Fruit fly (Drosophila melanogaster) whole organism, embryonic: ENCODE measurements around the gene Glyat.

Experiments
- CG10321 ChIP-seq: fragments of 200-800 bp; sonication (Bioruptor generic); IDR thresholded peaks from 2 replicates; pipeline ENCODE4 v1.3.6; 2022; ENCODE audit warnings: missing biosample characterization, missing genetic modification characterization
- CG12236 ChIP-seq: fragments of 200-800 bp; sonication (Bioruptor generic); optimal IDR thresholded peaks from 2 replicates; lab custom pipeline; 2016; ENCODE audit warnings: missing biosample characterization, missing genetic modification characterization
- CG13287 ChIP-seq: fragments of 200-800 bp; sonication (Bioruptor generic); IDR thresholded peaks from 2 replicates; pipeline ENCODE4 v1.3.6; 2022; ENCODE audit warnings: missing biosample characterization, missing genetic modification characterization; ENCODE audit not compliant: partially characterized antibody
- CG15514 ChIP-seq: fragments of 200-800 bp; sonication (Bioruptor generic); optimal IDR thresholded peaks from 3 replicates; lab custom pipeline; 2017; ENCODE audit warnings: missing biosample characterization, missing genetic modification characterization, mild to moderate bottlenecking, moderate library complexity, missing genetic modification reagents
- CG17359 ChIP-seq: fragments of 200-800 bp; sonication (Bioruptor generic); optimal IDR thresholded peaks from 3 replicates; lab custom pipeline; 2018; ENCODE audit warnings: missing biosample characterization, mild to moderate bottlenecking, missing genetic modification characterization, moderate library complexity
- CG1832 ChIP-seq: fragments of 200-800 bp; sonication (Bioruptor generic); optimal IDR thresholded peaks from 2 replicates; lab custom pipeline; 2017; ENCODE audit warnings: missing biosample characterization, mild to moderate bottlenecking, missing genetic modification characterization, inconsistent platforms
- CG18599 ChIP-seq: fragments of 200-800 bp; sonication (Bioruptor generic); optimal IDR thresholded peaks from 3 replicates; lab custom pipeline; 2017; ENCODE audit warnings: missing biosample characterization, missing genetic modification characterization, mild to moderate bottlenecking, moderate library complexity, missing genetic modification reagents
- CG2199 ChIP-seq: fragments of 200-800 bp; sonication (Bioruptor generic); IDR thresholded peaks from 3 replicates; pipeline ENCODE4 v1.3.6; 2022; ENCODE audit warnings: missing biosample characterization, missing genetic modification characterization
- CG2678 ChIP-seq: fragments of 200-800 bp; sonication (Bioruptor generic); optimal IDR thresholded peaks from 3 replicates; lab custom pipeline; 2019; ENCODE audit warnings: missing biosample characterization, mild to moderate bottlenecking, missing genetic modification characterization, moderate library complexity
- CG2712 ChIP-seq: fragments of 200-800 bp; optimal IDR thresholded peaks from 3 replicates; lab custom pipeline; 2019; ENCODE audit warnings: missing biosample characterization, mild to moderate bottlenecking, missing genetic modification characterization, moderate library complexity
- CG31388 ChIP-seq: fragments of 200-800 bp; sonication (Bioruptor generic); optimal IDR thresholded peaks from 2 replicates; lab custom pipeline; 2016; ENCODE audit warnings: missing biosample characterization, missing genetic modification characterization
- CG31441 ChIP-seq: fragments of 200-800 bp; sonication (Bioruptor generic); IDR thresholded peaks from 2 replicates; pipeline ENCODE4 v1.3.6; 2022; ENCODE audit warnings: missing biosample characterization, missing genetic modification characterization
- CG34224 ChIP-seq: fragments of 200-800 bp; sonication (Bioruptor generic); IDR thresholded peaks from 3 replicates; pipeline ENCODE4 v1.3.6; 2022; ENCODE audit warnings: missing biosample characterization, missing genetic modification characterization; ENCODE audit not compliant: partially characterized antibody
- CG4854 ChIP-seq: fragments of 200-800 bp; sonication (Bioruptor generic); optimal IDR thresholded peaks from 2 replicates; lab custom pipeline; 2016; ENCODE audit warnings: missing biosample characterization, missing genetic modification characterization, inconsistent platforms
- CG6254 ChIP-seq: fragments of 200-800 bp; sonication (Bioruptor generic); optimal IDR thresholded peaks from 3 replicates; lab custom pipeline; 2017; ENCODE audit warnings: mild to moderate bottlenecking, missing biosample characterization, missing genetic modification reagents, missing genetic modification characterization
- CG6765 ChIP-seq: fragments of 200-800 bp; sonication (Bioruptor generic); optimal IDR thresholded peaks from 3 replicates; lab custom pipeline; 2017; ENCODE audit warnings: missing biosample characterization, mild to moderate bottlenecking, missing genetic modification characterization
- CG6813 ChIP-seq: fragments of 200-800 bp; sonication (Bioruptor generic); optimal IDR thresholded peaks from 2 replicates; lab custom pipeline; 2017; ENCODE audit warnings: missing biosample characterization, missing genetic modification characterization, mild to moderate bottlenecking, moderate library complexity, missing genetic modification reagents
- CG8290 ChIP-seq, 3 experiments: fragments of 200-800 bp; sonication (Bioruptor generic); optimal IDR thresholded peaks; 2 replicates each; lab custom pipeline; 2016 to 2019; ENCODE audit warnings: missing biosample characterization in 3 of 3, missing genetic modification characterization in 3 of 3, mild to moderate bottlenecking in 2 of 3, moderate library complexity in 1 of 3
- CG8478 ChIP-seq: fragments of >200 bp; optimal IDR thresholded peaks from 2 replicates; lab custom pipeline; 2018
- D ChIP-seq, 2 experiments: fragments of 200-800 bp in 1 of 2; fragments of >200 bp in 1 of 2; sonication (Bioruptor generic) in 1 of 2; optimal IDR thresholded peaks; 2 replicates in 1 of 2; 3 replicates in 1 of 2; lab custom pipeline; 2017; ENCODE audit warnings: mild to moderate bottlenecking in 1 of 2, missing biosample characterization in 1 of 2, missing genetic modification characterization in 1 of 2, missing genetic modification reagents in 1 of 2
- Dad ChIP-seq: fragments of 200-800 bp; sonication (Bioruptor generic); optimal IDR thresholded peaks from 3 replicates; lab custom pipeline; 2016; ENCODE audit warnings: missing biosample characterization, missing genetic modification characterization
- Hmr ChIP-seq: fragments of 200-800 bp; sonication (Bioruptor generic); optimal IDR thresholded peaks from 3 replicates; lab custom pipeline; 2017; ENCODE audit warnings: mild to moderate bottlenecking, missing biosample characterization, missing genetic modification reagents, missing genetic modification characterization
- Mad ChIP-seq: fragments of 200-800 bp; sonication (Bioruptor generic); optimal IDR thresholded peaks from 2 replicates; lab custom pipeline; 2016; ENCODE audit warnings: missing biosample characterization, missing genetic modification characterization
- Opbp ChIP-seq: fragments of 200-800 bp; sonication (Bioruptor generic); IDR thresholded peaks from 3 replicates; pipeline ENCODE4 v1.3.6; 2022; ENCODE audit warnings: missing biosample characterization, missing genetic modification characterization; ENCODE audit not compliant: partially characterized antibody
- Pdp1 ChIP-seq, 2 experiments: fragments of 200-800 bp; sonication (Bioruptor generic); optimal IDR thresholded peaks; 3 replicates each; lab custom pipeline; 2016; ENCODE audit warnings: missing biosample characterization in 2 of 2, missing genetic modification characterization in 2 of 2, mild to moderate bottlenecking in 1 of 2, moderate library complexity in 1 of 2
- Rfx ChIP-seq: fragments of 200-800 bp; sonication (Bioruptor generic); IDR thresholded peaks from 2 replicates; pipeline ENCODE4 v1.3.6; 2022; ENCODE audit warnings: missing biosample characterization, missing genetic modification characterization
- Scr ChIP-seq: fragments of 200-800 bp; sonication (Bioruptor generic); IDR thresholded peaks from 2 replicates; pipeline ENCODE4 v1.3.6; 2022; ENCODE audit warnings: missing biosample characterization, missing genetic modification characterization; ENCODE audit not compliant: partially characterized antibody
- Trl ChIP-seq, 3 experiments: fragments of >200 bp in 2 of 3; fragments of 200-800 bp in 1 of 3; sonication (Bioruptor generic) in 1 of 3; optimal IDR thresholded peaks; 2 replicates in 1 of 3; 3 replicates in 2 of 3; lab custom pipeline; 2016 to 2017; ENCODE audit warnings: missing biosample characterization in 1 of 3, missing genetic modification characterization in 1 of 3
- ase ChIP-seq: fragments of 200-800 bp; sonication (Bioruptor generic); IDR thresholded peaks from 3 replicates; pipeline ENCODE4 v1.3.6; 2022; ENCODE audit warnings: missing biosample characterization, missing genetic modification characterization
- cad ChIP-seq: fragments of >200 bp; optimal IDR thresholded peaks from 2 replicates; lab custom pipeline; 2017; ENCODE audit warnings: missing biosample characterization, missing genetic modification characterization
- cg ChIP-seq: fragments of 200-800 bp; sonication (Bioruptor generic); optimal IDR thresholded peaks from 3 replicates; lab custom pipeline; 2019; ENCODE audit warnings: missing biosample characterization, mild to moderate bottlenecking, missing genetic modification characterization, moderate library complexity
- chinmo ChIP-seq: fragments of 200-800 bp; sonication (Bioruptor generic); IDR thresholded peaks from 4 replicates; pipeline ENCODE4 v1.3.6; 2022; ENCODE audit warnings: missing biosample characterization, missing genetic modification characterization; ENCODE audit not compliant: partially characterized antibody
- danr ChIP-seq: fragments of 200-800 bp; sonication (Bioruptor generic); IDR thresholded peaks from 2 replicates; pipeline ENCODE4 v1.3.6; 2022; ENCODE audit warnings: missing biosample characterization, missing genetic modification characterization
- eyg ChIP-seq: fragments of 200-800 bp; sonication (Bioruptor generic); optimal IDR thresholded peaks from 3 replicates; lab custom pipeline; 2016; ENCODE audit warnings: missing biosample characterization, missing genetic modification characterization
- gcm ChIP-seq: fragments of 200-800 bp; sonication (Bioruptor generic); optimal IDR thresholded peaks from 2 replicates; lab custom pipeline; 2019; ENCODE audit warnings: missing biosample characterization, mild to moderate bottlenecking, missing genetic modification characterization, moderate library complexity
- grn ChIP-seq: fragments of 200-800 bp; sonication (Bioruptor generic); optimal IDR thresholded peaks from 3 replicates; lab custom pipeline; 2017; ENCODE audit warnings: missing biosample characterization, missing genetic modification characterization
- gsb ChIP-seq: fragments of 200-800 bp; sonication (Bioruptor generic); IDR thresholded peaks from 2 replicates; pipeline ENCODE4 v1.3.6; 2022; ENCODE audit warnings: missing biosample characterization, missing genetic modification characterization
- ken ChIP-seq: fragments of 200-800 bp; sonication (Bioruptor generic); IDR thresholded peaks from 3 replicates; pipeline ENCODE4 v1.3.6; 2022; ENCODE audit warnings: missing biosample characterization, missing genetic modification characterization
- nerfin-1 ChIP-seq: fragments of 200-800 bp; sonication (Bioruptor generic); optimal IDR thresholded peaks from 3 replicates; lab custom pipeline; 2019; ENCODE audit warnings: missing biosample characterization, mild to moderate bottlenecking, missing genetic modification characterization, moderate library complexity
- row ChIP-seq: fragments of 200-800 bp; sonication (Bioruptor generic); IDR thresholded peaks from 3 replicates; pipeline ENCODE4 v1.3.6; 2022; ENCODE audit warnings: missing biosample characterization, missing genetic modification characterization
- sd ChIP-seq: fragments of 200-800 bp; sonication (Bioruptor generic); optimal IDR thresholded peaks from 3 replicates; lab custom pipeline; 2018; ENCODE audit warnings: missing biosample characterization, mild to moderate bottlenecking, missing genetic modification characterization, moderate library complexity
- seq ChIP-seq: fragments of 200-800 bp; sonication (Bioruptor generic); IDR thresholded peaks from 2 replicates; pipeline ENCODE4 v1.3.6; 2022; ENCODE audit warnings: missing biosample characterization, missing genetic modification characterization
- sim ChIP-seq: fragments of 200-800 bp; sonication (Bioruptor generic); IDR thresholded peaks from 2 replicates; pipeline ENCODE4 v1.3.6; 2022; ENCODE audit warnings: missing biosample characterization, missing genetic modification characterization
- sr ChIP-seq: fragments of 200-800 bp; sonication (Bioruptor generic); IDR thresholded peaks from 3 replicates; pipeline ENCODE4 v1.3.6; 2022; ENCODE audit warnings: missing biosample characterization, missing genetic modification characterization
- tna ChIP-seq: fragments of 200-800 bp; sonication (Bioruptor generic); IDR thresholded peaks from 2 replicates; pipeline ENCODE4 v1.3.6; 2022; ENCODE audit warnings: missing biosample characterization, missing genetic modification characterization; ENCODE audit not compliant: partially characterized antibody
- yki ChIP-seq: fragments of >200 bp; optimal IDR thresholded peaks from 3 replicates; lab custom pipeline; 2018
- zfh2 ChIP-seq: fragments of 200-800 bp; sonication (Bioruptor generic); optimal IDR thresholded peaks from 2 replicates; lab custom pipeline; 2016; ENCODE audit warnings: missing biosample characterization, missing genetic modification characterization

The Glyat gene

dm6 chr2L:8031588-8031987 lies 21.1 kb upstream of the Glyat start (continued):
- no peak for TF ChIP-seq CG8290 (GFP tag; optimal IDR thresholded peaks at IDR 0.05; lab: Kevin White, UChicago)
- peak in 1 of 2 experiments; percentile 47 for TF ChIP-seq CG8290 (tag; optimal IDR thresholded peaks at IDR 0.05; lab: Kevin White, UChicago)
- peak; percentile 78 for TF ChIP-seq yki (lab: Kevin White, UChicago)
- TF ChIP-seq chinmo (GFP tag; lab: Robert Waterston, UW): peak; percentile 79; the same call in 2 of the 4 replicates
- peak; percentile 9 for TF ChIP-seq CG6254 (GFP tag; lab: Kevin White, UChicago)
- peak; percentile 7 for TF ChIP-seq CG2712 (tag; lab: Kevin White, UChicago)
- peak; percentile 68 for TF ChIP-seq CG1832 (GFP tag; lab: Kevin White, UChicago)
- peak; percentile 95 to 97 for TF ChIP-seq Trl (optimal IDR thresholded peaks at IDR 0.05; lab: Kevin White, UChicago)
- TF ChIP-seq Trl (GFP tag; optimal IDR thresholded peaks at IDR 0.05; lab: Kevin White, UChicago): peak; percentile 67
- TF ChIP-seq CG2199 (GFP tag; lab: Robert Waterston, UW): 0 out of 3 replicates have a peak, but pooled peaks have one; percentile 41
- TF ChIP-seq CG15514 (GFP tag; lab: Kevin White, UChicago): peak; percentile 12
- no peak for TF ChIP-seq ase (GFP tag; lab: Robert Waterston, UW)
- peak; percentile 33 for TF ChIP-seq CG18599 (GFP tag; lab: Kevin White, UChicago)
- peak; percentile 27 for TF ChIP-seq CG6813 (GFP tag; lab: Kevin White, UChicago)
- TF ChIP-seq row (GFP tag; lab: Robert Waterston, UW): 0 out of 3 replicates have a peak, but pooled peaks have one; percentile 11
- peak in 1 of 2 experiments; percentile 29 for TF ChIP-seq Pdp1 (GFP tag; optimal IDR thresholded peaks at IDR 0.05; lab: Kevin White, UChicago)
- peak; percentile 44; the same call in 1 of the 2 replicates for TF ChIP-seq CG10321 (GFP tag; lab: Robert Waterston, UW)
- peak; percentile 54; the same call in 1 of the 2 replicates for TF ChIP-seq seq (GFP tag; lab: Robert Waterston, UW)
- no peak for TF ChIP-seq zfh2 (GFP tag; lab: Kevin White, UChicago)
- peak; percentile 11 for TF ChIP-seq nerfin-1
- peak; percentile 85 for TF ChIP-seq cg (GFP tag; lab: Kevin White, UChicago)
- peak; percentile 57 for TF ChIP-seq CG8478 (lab: Kevin White, UChicago)
- TF ChIP-seq gcm (GFP tag; lab: Kevin White, UChicago): no peak
- TF ChIP-seq sr: peak; percentile 30; the same call in 2 of the 3 replicates
- TF ChIP-seq eyg (GFP tag; lab: Kevin White, UChicago): no peak
- no peak for TF ChIP-seq CG4854 (GFP tag; lab: Kevin White, UChicago)
- TF ChIP-seq sd: peak; percentile 88
- peak; percentile 25 for TF ChIP-seq Hmr (GFP tag; lab: Kevin White, UChicago)

DNA sequence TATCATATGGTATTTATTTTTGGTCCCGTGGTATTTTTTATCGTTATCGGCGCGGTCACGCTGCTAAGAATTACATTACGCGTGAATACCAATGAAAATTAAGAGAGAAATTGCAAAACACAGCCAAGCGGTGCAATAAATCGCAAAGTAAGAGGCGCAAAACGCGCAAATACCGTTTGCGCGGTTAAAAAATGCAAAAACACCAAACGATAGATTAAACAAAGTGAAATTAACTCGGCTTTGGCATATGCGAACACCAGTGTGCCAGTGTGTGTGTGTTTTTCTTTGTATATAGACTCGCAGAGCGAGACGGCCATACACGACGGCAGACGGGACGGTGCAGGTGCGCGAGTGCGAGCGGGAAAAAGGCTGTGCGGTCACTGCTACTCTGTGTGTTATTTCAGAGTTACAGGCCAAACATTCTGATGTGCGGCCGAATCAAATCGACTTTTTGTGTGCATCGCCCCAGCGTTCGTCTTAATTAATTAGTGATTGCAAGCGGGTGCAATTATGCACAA lies 20.3 kb upstream of the Glyat start, which contains the start of gene Cka:
Cka (plus strand) TSS at position 29 of the 518 bp plus-strand sequence.
- TF ChIP-seq CG17359 (tag; lab: Kevin White, UChicago) (no peak), CG2199 (GFP tag; lab: Robert Waterston, UW) (peak; percentile 93), CG31441 (GFP tag; lab: Robert Waterston, UW) (no peak), Rfx (GFP tag; lab: Robert Waterston, UW) (peak; percentile 53), Opbp (no peak), CG13287 (GFP tag; lab: Robert Waterston, UW) (0 out of 2 replicates have a peak, but pooled peaks have one; percentile 17), Dad (no peak), tna (GFP tag; lab: Robert Waterston, UW) (no peak; the same call in 1 of the 2 replicates), CG12236 (GFP tag; lab: Kevin White, UChicago) (no peak), Scr (GFP tag; lab: Robert Waterston, UW) (peak; percentile 8; the same call in 1 of the 2 replicates), CG6765 (no peak), danr (GFP tag; lab: Robert Waterston, UW) (no peak), CG34224 (GFP tag; lab: Robert Waterston, UW) (peak; percentile 34; the same call in 1 of the 3 replicates), sim (GFP tag; lab: Robert Waterston, UW) (peak; percentile 13; the same call in 1 of the 2 replicates), grn (GFP tag; lab: Kevin White, UChicago) (no peak), CG31388 (GFP tag; lab: Kevin White, UChicago) (no peak), D (optimal IDR thresholded peaks at IDR 0.05; lab: Kevin White, UChicago) (peak; percentile 73), D (GFP tag; optimal IDR thresholded peaks at IDR 0.05; lab: Kevin White, UChicago) (no peak), gsb (GFP tag; lab: Robert Waterston, UW) (no peak), sr (0 out of 3 replicates have a peak, but pooled peaks have one; percentile 12), CG2678 (tag; lab: Kevin White, UChicago) (no peak), ken (GFP tag; lab: Robert Waterston, UW) (no peak), Mad (GFP tag; lab: Kevin White, UChicago) (no peak), cad (GFP tag; lab: Kevin White, UChicago) (no peak)
